Worm (Caenorhabditis elegans) whole organism, L2 larva: ENCODE measurements around the gene fbxa-65.

Experiments used
- C34F6.9 ChIP-seq: fragments of 150-350 bp; optimal IDR thresholded peaks from 2 replicates; lab custom pipeline; 2014; ENCODE audit warnings: missing biosample characterization, missing genetic modification characterization
- F13H6.1 ChIP-seq: sonication (generic microtip); optimal IDR thresholded peaks from 2 replicates; lab custom pipeline; 2016; ENCODE audit warnings: missing genetic modification characterization, missing compliant biosample characterization
- R02D3.7 ChIP-seq: fragments of 150-350 bp; optimal IDR thresholded peaks from 2 replicates; lab custom pipeline; 2014; ENCODE audit warnings: missing biosample characterization, missing genetic modification characterization
- Y55F3AM.14 ChIP-seq: fragments of 200-800 bp; sonication (Bioruptor generic); optimal IDR thresholded peaks from 2 replicates; lab custom pipeline; 2018; ENCODE audit warnings: mild to moderate bottlenecking, missing genetic modification characterization, missing compliant biosample characterization
- ZK546.5 ChIP-seq: sonication (generic microtip); optimal IDR thresholded peaks from 2 replicates; lab custom pipeline; 2017; ENCODE audit warnings: missing biosample characterization, missing genetic modification characterization
- aly-2 ChIP-seq: fragments of 150-350 bp; optimal IDR thresholded peaks from 2 replicates; lab custom pipeline; 2014; ENCODE audit warnings: missing biosample characterization, missing genetic modification characterization
- ama-1 ChIP-seq: fragments of 150-350 bp; optimal IDR thresholded peaks from 2 replicates; lab custom pipeline; 2018; ENCODE audit warnings: inconsistent platforms
- blmp-1 ChIP-seq: sonication (generic microtip); optimal IDR thresholded peaks from 2 replicates; lab custom pipeline; 2017; ENCODE audit warnings: missing genetic modification characterization, mild to moderate bottlenecking, missing compliant biosample characterization, antibody characterized with exemption, moderate library complexity; ENCODE audit not compliant: insufficient read depth
- ceh-16 ChIP-seq: fragments of 150-350 bp; optimal IDR thresholded peaks from 2 replicates; lab custom pipeline; 2014; ENCODE audit warnings: missing biosample characterization, missing genetic modification characterization
- ceh-82 ChIP-seq: fragments of 150-350 bp; optimal IDR thresholded peaks from 2 replicates; lab custom pipeline; 2014; ENCODE audit warnings: missing biosample characterization, missing genetic modification characterization
- crh-2 ChIP-seq: sonication (generic microtip); optimal IDR thresholded peaks from 2 replicates; lab custom pipeline; 2017; ENCODE audit warnings: missing biosample characterization, missing genetic modification characterization
- dmd-4 ChIP-seq: sonication (generic microtip); optimal IDR thresholded peaks from 2 replicates; lab custom pipeline; 2017; ENCODE audit warnings: missing biosample characterization, missing genetic modification characterization
- egl-27 ChIP-seq: sonication (generic microtip); optimal IDR thresholded peaks from 3 replicates; lab custom pipeline; 2017; ENCODE audit warnings: missing biosample characterization, missing genetic modification reagents, missing genetic modification characterization
- elt-1 ChIP-seq: fragments of 150-350 bp; optimal IDR thresholded peaks from 2 replicates; lab custom pipeline; 2014; ENCODE audit warnings: missing biosample characterization, missing genetic modification characterization
- elt-3 ChIP-seq: sonication (generic microtip); optimal IDR thresholded peaks from 2 replicates; lab custom pipeline; 2017; ENCODE audit warnings: missing biosample characterization, missing genetic modification characterization
- fos-1 ChIP-seq: fragments of 150-350 bp; optimal IDR thresholded peaks from 2 replicates; lab custom pipeline; 2014; ENCODE audit warnings: missing biosample characterization, missing genetic modification characterization
- gmeb-1 ChIP-seq: fragments of 150-350 bp; optimal IDR thresholded peaks from 2 replicates; lab custom pipeline; 2014; ENCODE audit warnings: missing biosample characterization, missing genetic modification characterization
- lin-11 ChIP-seq: fragments of 150-350 bp; sonication (generic microtip); optimal IDR thresholded peaks from 2 replicates; lab custom pipeline; 2014; ENCODE audit warnings: missing biosample characterization, missing genetic modification characterization, inconsistent platforms, mixed read lengths
- lin-13 ChIP-seq: fragments of 150-350 bp; optimal IDR thresholded peaks from 2 replicates; lab custom pipeline; 2014; ENCODE audit warnings: missing biosample characterization, missing genetic modification reagents, missing genetic modification characterization
- lin-39 ChIP-seq: fragments of 150-350 bp; optimal IDR thresholded peaks from 2 replicates; lab custom pipeline; 2014; ENCODE audit warnings: missing biosample characterization, missing genetic modification reagents, missing genetic modification characterization
- lsy-2 ChIP-seq, 2 experiments: fragments of 150-350 bp in 1 of 2; sonication (generic microtip) in 1 of 2; optimal IDR thresholded peaks; 2 replicates each; lab custom pipeline; 2014 to 2017; ENCODE audit warnings: missing biosample characterization in 2 of 2, missing genetic modification characterization in 2 of 2
- mab-5 ChIP-seq: fragments of 150-350 bp; optimal IDR thresholded peaks from 2 replicates; lab custom pipeline; 2014; ENCODE audit warnings: missing biosample characterization, missing genetic modification characterization
- mdl-1 ChIP-seq, 2 experiments: fragments of 150-350 bp in 1 of 2; sonication (generic microtip) in 1 of 2; optimal IDR thresholded peaks; 2 replicates each; lab custom pipeline; 2017; ENCODE audit warnings: missing biosample characterization in 2 of 2, missing genetic modification characterization in 2 of 2
- nhr-10 ChIP-seq: sonication (generic microtip); optimal IDR thresholded peaks from 2 replicates; lab custom pipeline; 2017; ENCODE audit warnings: missing biosample characterization, missing genetic modification characterization
- nhr-11 ChIP-seq: fragments of 150-350 bp; optimal IDR thresholded peaks from 2 replicates; lab custom pipeline; 2014; ENCODE audit warnings: missing biosample characterization, missing genetic modification characterization
- nhr-12 ChIP-seq: fragments of 150-350 bp; optimal IDR thresholded peaks from 2 replicates; lab custom pipeline; 2014; ENCODE audit warnings: missing biosample characterization, missing genetic modification characterization
- nhr-129 ChIP-seq: fragments of 150-350 bp; optimal IDR thresholded peaks from 2 replicates; lab custom pipeline; 2014; ENCODE audit warnings: missing biosample characterization, missing genetic modification characterization
- nhr-23 ChIP-seq: fragments of 150-350 bp; optimal IDR thresholded peaks from 2 replicates; lab custom pipeline; 2014; ENCODE audit warnings: missing biosample characterization, missing genetic modification reagents, missing genetic modification characterization
- nhr-237 ChIP-seq: fragments of 150-350 bp; optimal IDR thresholded peaks from 2 replicates; lab custom pipeline; 2014; ENCODE audit warnings: missing biosample characterization, missing genetic modification characterization
- nhr-25 ChIP-seq: fragments of 150-350 bp; sonication (generic microtip); optimal IDR thresholded peaks from 3 replicates; lab custom pipeline; 2014; ENCODE audit warnings: missing biosample characterization, missing genetic modification characterization
- nhr-6 ChIP-seq: fragments of 150-350 bp; optimal IDR thresholded peaks from 2 replicates; lab custom pipeline; 2014; ENCODE audit warnings: missing biosample characterization, missing genetic modification characterization
- nhr-77 ChIP-seq: fragments of 150-350 bp; optimal IDR thresholded peaks from 2 replicates; lab custom pipeline; 2014; ENCODE audit warnings: missing biosample characterization, missing genetic modification characterization
- peb-1 ChIP-seq: fragments of 150-350 bp; optimal IDR thresholded peaks from 2 replicates; lab custom pipeline; 2014; ENCODE audit warnings: missing biosample characterization, missing genetic modification characterization
- sem-4 ChIP-seq: fragments of 150-350 bp; optimal IDR thresholded peaks from 2 replicates; lab custom pipeline; 2014; ENCODE audit warnings: missing biosample characterization, missing genetic modification reagents, missing genetic modification characterization
- sma-9 ChIP-seq, 2 experiments: fragments of 150-350 bp in 1 of 2; sonication (generic microtip) in 1 of 2; optimal IDR thresholded peaks; 2 replicates each; lab custom pipeline; 2014 to 2016; ENCODE audit warnings: missing genetic modification characterization in 2 of 2, mild to moderate bottlenecking in 1 of 2, missing biosample characterization in 1 of 2, missing compliant biosample characterization in 1 of 2, missing genetic modification reagents in 1 of 2, moderate library complexity in 1 of 2
- snpc-4 ChIP-seq: fragments of 150-350 bp; optimal IDR thresholded peaks from 2 replicates; lab custom pipeline; 2014; ENCODE audit warnings: missing biosample characterization, missing genetic modification characterization
- unc-39 ChIP-seq: fragments of 150-350 bp; optimal IDR thresholded peaks from 2 replicates; lab custom pipeline; 2014; ENCODE audit warnings: missing biosample characterization, missing genetic modification characterization
- unc-55 ChIP-seq: fragments of 150-350 bp; sonication (generic microtip); optimal IDR thresholded peaks from 3 replicates; lab custom pipeline; 2014; ENCODE audit warnings: missing biosample characterization, missing genetic modification reagents, missing genetic modification characterization
- unc-62 ChIP-seq: fragments of 150-350 bp; optimal IDR thresholded peaks from 2 replicates; lab custom pipeline; 2014; ENCODE audit warnings: missing biosample characterization, missing genetic modification reagents, missing genetic modification characterization
- ztf-11 ChIP-seq: sonication (generic microtip); optimal IDR thresholded peaks from 2 replicates; lab custom pipeline; 2017; ENCODE audit warnings: missing biosample characterization, missing genetic modification characterization
- ztf-4 ChIP-seq: fragments of 150-350 bp; optimal IDR thresholded peaks from 2 replicates; lab custom pipeline; 2014; ENCODE audit warnings: missing biosample characterization, missing genetic modification characterization

The fbxa-65 gene

DNA sequence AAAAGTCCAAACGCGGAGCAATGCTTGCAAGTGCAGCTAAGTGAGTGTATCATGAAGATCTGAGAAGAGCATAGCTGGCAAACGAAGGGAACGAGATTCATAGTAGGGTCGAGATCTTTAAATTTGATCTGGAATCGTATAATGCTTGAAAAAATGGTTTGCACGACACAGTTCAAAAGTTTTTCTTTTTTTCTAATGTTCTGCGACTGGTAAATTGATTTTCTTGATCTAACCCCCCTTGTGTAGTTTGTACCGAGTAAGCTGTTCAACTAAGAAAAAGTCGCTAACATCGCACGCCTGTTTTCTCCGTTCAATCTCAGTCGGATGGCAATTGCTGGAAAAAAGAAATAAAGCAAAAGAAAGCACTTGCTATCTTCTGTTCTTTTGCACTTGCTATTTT is 25.9 kb downstream of the fbxa-65 start, which contains the start of gene C17B7.14:
C17B7.14 (minus strand) TSS at position 101 of the 400 bp plus-strand sequence.
- TF ChIP-seq unc-62 (GFP tag; lab: Kevin White, UChicago) = no peak
- no peak for TF ChIP-seq dmd-4
- no peak for TF ChIP-seq unc-55
- TF ChIP-seq crh-2 (tag; lab: Kevin White, UChicago) = no peak
- no peak for TF ChIP-seq ceh-16 (tag; lab: Kevin White, UChicago)
- no peak for TF ChIP-seq elt-1 (tag; lab: Kevin White, UChicago)
- TF ChIP-seq lin-39 = no peak
- no peak for TF ChIP-seq lin-11 (tag; lab: Kevin White, UChicago)
- no peak for TF ChIP-seq lin-13 (GFP tag; lab: Kevin White, UChicago)
- TF ChIP-seq nhr-237 (tag; lab: Kevin White, UChicago) = no peak
- TF ChIP-seq sem-4 (tag; lab: Kevin White, UChicago) = no peak
- TF ChIP-seq mdl-1 (tag; optimal IDR thresholded peaks at IDR 0.05; lab: Kevin White, UChicago) = no peak
- TF ChIP-seq gmeb-1 = no peak
- no peak for TF ChIP-seq ztf-4
- TF ChIP-seq aly-2 (tag; lab: Kevin White, UChicago) = no peak
- TF ChIP-seq ztf-11 (tag; lab: Kevin White, UChicago) = no peak
- no peak for TF ChIP-seq elt-3
- TF ChIP-seq lsy-2 (tag; optimal IDR thresholded peaks at IDR 0.05; lab: Kevin White, UChicago) = no peak
- no peak for TF ChIP-seq nhr-11 (tag; lab: Kevin White, UChicago)
- TF ChIP-seq peb-1 (tag; lab: Kevin White, UChicago) = no peak

- TF ChIP-seq unc-55 (no peak), F13H6.1 (no peak), nhr-12 (tag; lab: Kevin White, UChicago) (no peak), R02D3.7 (no peak), egl-27 (tag; lab: Kevin White, UChicago) (no peak), lsy-2 (tag; optimal IDR thresholded peaks at IDR 0.05; lab: Kevin White, UChicago) (no peak), Y55F3AM.14 (no peak), nhr-10 (tag; lab: Kevin White, UChicago) (no peak), fos-1 (no peak), mdl-1 (tag; optimal IDR thresholded peaks at IDR 0.05; lab: Kevin White, UChicago) (no peak), ZK546.5 (tag; lab: Kevin White, UChicago) (no peak), ceh-16 (tag; lab: Kevin White, UChicago) (no peak), nhr-25 (tag; lab: Kevin White, UChicago) (no peak), lin-13 (GFP tag; lab: Kevin White, UChicago) (no peak), nhr-23 (tag; lab: Kevin White, UChicago) (no peak), lin-39 (no peak)
Observed at ce11 chrV:3320005-3320404, 26.3 kb downstream of the fbxa-65 start, which contains the start of gene F35F10.14. Gene F35F10.14 (minus strand): TSS chrV:3320105.

DNA sequence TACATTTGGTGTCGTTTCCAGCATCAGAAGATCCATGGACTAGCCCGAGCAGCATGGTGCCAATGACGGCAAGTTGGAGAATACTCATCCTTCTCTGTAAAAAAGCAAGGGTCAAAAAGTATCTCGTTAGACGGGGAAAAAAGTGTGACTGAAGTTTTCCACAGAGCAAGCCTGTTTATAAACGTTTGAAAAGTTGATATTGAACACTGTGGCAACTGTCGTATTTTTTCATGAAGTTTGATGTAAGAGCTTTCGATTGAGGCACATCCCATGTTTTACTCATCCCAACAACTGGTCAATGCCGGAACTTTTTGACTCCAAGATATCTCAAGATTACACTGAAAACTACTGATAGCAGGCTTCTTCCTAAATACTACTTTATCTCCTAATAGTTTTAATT is 27.3 kb downstream of the fbxa-65 start, which contains the start of gene F35F10.13:
F35F10.13 (minus strand) TSS at position 101 of the 400 bp plus-strand sequence.
- TF ChIP-seq F13H6.1 (no peak), ceh-82 (no peak), ama-1 (lab: Kevin White, UChicago) (no peak), nhr-10 (tag; lab: Kevin White, UChicago) (no peak), peb-1 (tag; lab: Kevin White, UChicago) (no peak), blmp-1 (tag; lab: Kevin White, UChicago) (no peak), nhr-77 (no peak), gmeb-1 (no peak), elt-3 (no peak), ZK546.5 (tag; lab: Kevin White, UChicago) (no peak), lin-13 (GFP tag; lab: Kevin White, UChicago) (no peak), nhr-25 (tag; lab: Kevin White, UChicago) (no peak), mab-5 (tag; lab: Kevin White, UChicago) (no peak), ztf-11 (tag; lab: Kevin White, UChicago) (no peak), nhr-23 (tag; lab: Kevin White, UChicago) (no peak), nhr-6 (tag; lab: Kevin White, UChicago) (no peak), unc-39 (tag; lab: Kevin White, UChicago) (no peak), snpc-4 (no peak), R02D3.7 (no peak)

- TF ChIP-seq C34F6.9 (no peak), nhr-129 (tag; lab: Kevin White, UChicago) (no peak), sma-9 (GFP tag; optimal IDR thresholded peaks at IDR 0.05; lab: Kevin White, UChicago) (peak; percentile 70), sma-9 (tag; optimal IDR thresholded peaks at IDR 0.05; lab: Kevin White, UChicago) (no peak), lin-11 (tag; lab: Kevin White, UChicago) (no peak)
Observed at ce11 chrV:3316108-3316507, 30.2 kb downstream of the fbxa-65 start, which contains the start of gene F35F10.1. Gene F35F10.1 (plus strand): TSS chrV:3316307.
